Worm (Caenorhabditis elegans) whole organism, midembryonic: ENCODE results near the gene pmp-5.

ENCODE experiments used
- T22C8.4 ChIP-seq: fragments of 200-800 bp; sonication (Bioruptor generic); IDR thresholded peaks from 2 replicates; pipeline ENCODE4 v1.3.6; 2022; ENCODE audit warnings: missing genetic modification characterization, missing compliant biosample characterization
- cog-1 ChIP-seq: sonication (generic microtip); optimal IDR thresholded peaks from 2 replicates; lab custom pipeline; 2016; ENCODE audit warnings: missing genetic modification characterization, missing compliant biosample characterization
- flt-1 ChIP-seq: fragments of 200-800 bp; sonication (Bioruptor generic); IDR thresholded peaks from 2 replicates; pipeline ENCODE4 v1.3.6; 2022; ENCODE audit warnings: missing genetic modification characterization, missing compliant biosample characterization
- med-1 ChIP-seq: sonication (generic microtip); optimal IDR thresholded peaks from 2 replicates; lab custom pipeline; 2017; ENCODE audit warnings: missing genetic modification characterization, mild to moderate bottlenecking, missing compliant biosample characterization, antibody characterized with exemption, missing genetic modification reagents; ENCODE audit not compliant: insufficient read depth
- ref-1 ChIP-seq: fragments of 200-800 bp; sonication (Bioruptor generic); conservative IDR thresholded peaks from 2 replicates; pipeline ENCODE4 v1.3.6; 2022; ENCODE audit warnings: missing genetic modification reagents, missing genetic modification characterization, missing compliant biosample characterization
- ztf-23 ChIP-seq: fragments of 200-800 bp; sonication (Bioruptor generic); IDR thresholded peaks from 2 replicates; pipeline ENCODE4 v1.3.6; 2022; ENCODE audit warnings: missing genetic modification reagents, missing genetic modification characterization, missing compliant biosample characterization
- ztf-29 ChIP-seq: fragments of 200-800 bp; sonication (Bioruptor generic); IDR thresholded peaks from 2 replicates; pipeline ENCODE4 v1.3.6; 2022; ENCODE audit warnings: missing genetic modification reagents, missing genetic modification characterization, missing compliant biosample characterization

- TF ChIP-seq flt-1 (GFP tag; lab: Robert Waterston, UW) (no peak), med-1 (GFP tag; lab: Kevin White, UChicago) (no peak), ztf-29 (GFP tag; lab: Robert Waterston, UW) (no peak), T22C8.4 (no peak), ztf-23 (GFP tag; lab: Robert Waterston, UW) (no peak), cog-1 (tag; lab: Kevin White, UChicago) (no peak), ref-1 (GFP tag; lab: Robert Waterston, UW) (no peak)
Measured at ce11 chrV:6649317-6649716, 16.3 kb downstream of the pmp-5 start, which contains the start of gene T10H9.1.
